Worm (Caenorhabditis elegans): ENCODE measurements around the gene hcp-1.

- TF ChIP-seq aly-2 (tag; optimal IDR thresholded peaks at IDR 0.05), result no peak
- TF ChIP-seq daf-19 (GFP tag; conservative IDR thresholded peaks at IDR 0.05), result no peak
Observed at ce11 chrV:6602556-6603062, 8.6 kb downstream of the hcp-1 start, which contains the start of gene ZK1055.6.

Data from whole organism, L4 larva.